Worm (Caenorhabditis elegans) whole organism, L1 larva: ENCODE data around the gene nud-1.

ENCODE experiments used
- aha-1 ChIP-seq: fragments of 150-350 bp; optimal IDR thresholded peaks from 2 replicates; lab custom pipeline; 2014; ENCODE audit warnings: missing biosample characterization, missing genetic modification characterization
- efl-1 ChIP-seq, 4 experiments: fragments of 150-350 bp; optimal IDR thresholded peaks in 3 of 4; peaks in 1 of 4; 1 replicate in 1 of 4; 2 replicates in 3 of 4; lab custom pipeline; 2014; ENCODE audit warnings: missing biosample characterization in 2 of 4, missing genetic modification characterization in 2 of 4, missing genetic modification reagents in 2 of 4
- isw-1 ChIP-seq: fragments of 200-800 bp; sonication (Bioruptor generic); IDR thresholded peaks from 2 replicates; pipeline ENCODE4 v1.3.6; 2022; ENCODE audit warnings: missing genetic modification characterization, missing compliant biosample characterization
- tlp-1 ChIP-seq: fragments of 150-350 bp; optimal IDR thresholded peaks from 2 replicates; lab custom pipeline; 2014; ENCODE audit warnings: missing biosample characterization, missing genetic modification characterization

ce11 chrIII:13376304-13376760, 35.0 kb downstream of the nud-1 start, which contains the start of gene lis-1:
- TF ChIP-seq efl-1 (optimal IDR thresholded peaks at IDR 0.05; lab: Kevin White, UChicago) (no peak), efl-1 (GFP tag; optimal IDR thresholded peaks at IDR 0.05 in 1 of 2; lab: Kevin White, UChicago) (no peak), aha-1 (tag; lab: Kevin White, UChicago) (no peak), tlp-1 (tag; lab: Kevin White, UChicago) (no peak), isw-1 (GFP tag; lab: Robert Waterston, UW) (no peak)
